Fruit fly (Drosophila melanogaster) whole organism, prepupa: ENCODE data around the gene temp.

Experiments used
- Blimp-1 ChIP-seq: fragments of 200-800 bp; sonication (Bioruptor generic); optimal IDR thresholded peaks from 3 replicates; lab custom pipeline; 2017; ENCODE audit warnings: missing biosample characterization, missing genetic modification characterization, mild to moderate bottlenecking, moderate library complexity, missing genetic modification reagents
- CG10631 ChIP-seq: fragments of 200-800 bp; sonication (Bioruptor generic); optimal IDR thresholded peaks from 2 replicates; lab custom pipeline; 2016; ENCODE audit warnings: missing biosample characterization, missing genetic modification characterization
- CG11294 ChIP-seq: fragments of 200-800 bp; sonication (Bioruptor generic); IDR thresholded peaks from 2 replicates; pipeline ENCODE4 v1.3.6; 2022; ENCODE audit warnings: missing biosample characterization, missing genetic modification characterization
- CG11902 ChIP-seq: fragments of 200-800 bp; sonication (Bioruptor generic); optimal IDR thresholded peaks from 3 replicates; lab custom pipeline; 2016; ENCODE audit warnings: missing biosample characterization, missing genetic modification characterization
- CG15336 ChIP-seq: fragments of 200-800 bp; sonication (Bioruptor generic); IDR thresholded peaks from 2 replicates; pipeline ENCODE4 v1.3.6; 2022; ENCODE audit warnings: missing biosample characterization, missing genetic modification characterization
- CG1621 ChIP-seq: fragments of 200-800 bp; sonication (Bioruptor generic); optimal IDR thresholded peaks from 3 replicates; lab custom pipeline; 2018; ENCODE audit warnings: missing biosample characterization, mild to moderate bottlenecking, missing genetic modification characterization
- CG16779 ChIP-seq: fragments of 200-800 bp; sonication (Bioruptor generic); optimal IDR thresholded peaks from 3 replicates; lab custom pipeline; 2017; ENCODE audit warnings: missing biosample characterization, mild to moderate bottlenecking, missing genetic modification characterization
- CG3032 ChIP-seq: fragments of 200-800 bp; optimal IDR thresholded peaks from 2 replicates; lab custom pipeline; 2019; ENCODE audit warnings: missing biosample characterization, mild to moderate bottlenecking, missing genetic modification characterization, moderate library complexity
- CG31627 ChIP-seq: fragments of 200-800 bp; sonication (Bioruptor generic); optimal IDR thresholded peaks from 3 replicates; lab custom pipeline; 2016; ENCODE audit warnings: missing biosample characterization, missing genetic modification characterization
- CG34406 ChIP-seq: fragments of 200-800 bp; sonication (Bioruptor generic); optimal IDR thresholded peaks from 3 replicates; lab custom pipeline; 2016; ENCODE audit warnings: missing biosample characterization, missing genetic modification characterization
- CG3919 ChIP-seq: fragments of 200-800 bp; sonication (Bioruptor generic); optimal IDR thresholded peaks from 3 replicates; lab custom pipeline; 2016; ENCODE audit warnings: missing biosample characterization, missing genetic modification characterization
- CG4318 ChIP-seq: fragments of 200-800 bp; sonication (Bioruptor generic); optimal IDR thresholded peaks from 3 replicates; lab custom pipeline; 2017; ENCODE audit warnings: missing biosample characterization, mild to moderate bottlenecking, missing genetic modification characterization
- CG6163 ChIP-seq: fragments of 200-800 bp; sonication (Bioruptor generic); IDR thresholded peaks from 3 replicates; pipeline ENCODE4 v1.3.6; 2022; ENCODE audit warnings: missing biosample characterization, missing genetic modification characterization
- CG6276 ChIP-seq: fragments of 200-800 bp; sonication (Bioruptor generic); optimal IDR thresholded peaks from 2 replicates; lab custom pipeline; 2017; ENCODE audit warnings: missing biosample characterization, mild to moderate bottlenecking, missing genetic modification characterization
- CG6792 ChIP-seq: fragments of 200-800 bp; sonication (Bioruptor generic); optimal IDR thresholded peaks from 3 replicates; lab custom pipeline; 2016; ENCODE audit warnings: missing biosample characterization, missing genetic modification characterization
- CG6854 ChIP-seq: fragments of 200-800 bp; sonication (Bioruptor generic); optimal IDR thresholded peaks from 2 replicates; lab custom pipeline; 2017; ENCODE audit warnings: missing biosample characterization, mild to moderate bottlenecking, missing genetic modification characterization
- CG7368 ChIP-seq: fragments of 200-800 bp; sonication (Bioruptor generic); optimal IDR thresholded peaks from 3 replicates; lab custom pipeline; 2016; ENCODE audit warnings: missing biosample characterization, missing genetic modification characterization
- CG8119 ChIP-seq: fragments of 200-800 bp; sonication (Bioruptor generic); IDR thresholded peaks from 3 replicates; pipeline ENCODE4 v1.3.6; 2022; ENCODE audit warnings: missing biosample characterization, missing genetic modification characterization
- CG8319 ChIP-seq: fragments of 200-800 bp; sonication (Bioruptor generic); optimal IDR thresholded peaks from 3 replicates; lab custom pipeline; 2016; ENCODE audit warnings: missing biosample characterization, missing genetic modification characterization
- CG8632 ChIP-seq: fragments of 200-800 bp; sonication (Bioruptor generic); optimal IDR thresholded peaks from 3 replicates; lab custom pipeline; 2016; ENCODE audit warnings: missing biosample characterization, missing genetic modification characterization
- CG9139 ChIP-seq: fragments of 200-800 bp; sonication (Bioruptor generic); optimal IDR thresholded peaks from 3 replicates; lab custom pipeline; 2017; ENCODE audit warnings: missing biosample characterization, mild to moderate bottlenecking, missing genetic modification characterization
- Eip75B ChIP-seq: fragments of 200-800 bp; sonication (Bioruptor generic); optimal IDR thresholded peaks from 3 replicates; lab custom pipeline; 2016; ENCODE audit warnings: missing biosample characterization, missing genetic modification characterization
- Eip93F ChIP-seq: fragments of 200-800 bp; sonication (Bioruptor generic); optimal IDR thresholded peaks from 2 replicates; lab custom pipeline; 2016; ENCODE audit warnings: missing biosample characterization, mild to moderate bottlenecking, missing genetic modification characterization
- Ets21C ChIP-seq: fragments of 200-800 bp; sonication (Bioruptor generic); optimal IDR thresholded peaks from 3 replicates; lab custom pipeline; 2016; ENCODE audit warnings: missing biosample characterization, missing genetic modification characterization
- Ets96B ChIP-seq: fragments of 200-800 bp; optimal IDR thresholded peaks from 2 replicates; lab custom pipeline; 2019; ENCODE audit warnings: missing biosample characterization, mild to moderate bottlenecking, missing genetic modification characterization, moderate library complexity
- Gug ChIP-seq: fragments of 200-800 bp; sonication (Bioruptor generic); IDR thresholded peaks from 2 replicates; pipeline ENCODE4 v1.3.6; 2022; ENCODE audit warnings: missing biosample characterization, missing genetic modification characterization
- Hr39 ChIP-seq: fragments of 200-800 bp; sonication (Bioruptor generic); optimal IDR thresholded peaks from 2 replicates; lab custom pipeline; 2016; ENCODE audit warnings: missing biosample characterization, missing genetic modification characterization
- Hr4 ChIP-seq: fragments of 200-800 bp; sonication (Bioruptor generic); optimal IDR thresholded peaks from 3 replicates; lab custom pipeline; 2016; ENCODE audit warnings: missing biosample characterization, missing genetic modification characterization
- Met ChIP-seq: fragments of 200-800 bp; sonication (Bioruptor generic); optimal IDR thresholded peaks from 3 replicates; lab custom pipeline; 2016; ENCODE audit warnings: missing biosample characterization, missing genetic modification characterization
- Sox102F ChIP-seq: fragments of 200-800 bp; sonication (Bioruptor generic); optimal IDR thresholded peaks from 2 replicates; lab custom pipeline; 2016; ENCODE audit warnings: missing biosample characterization, mild to moderate bottlenecking, missing genetic modification characterization
- Sox14 ChIP-seq: fragments of 200-800 bp; sonication (Bioruptor generic); optimal IDR thresholded peaks from 3 replicates; lab custom pipeline; 2016; ENCODE audit warnings: missing biosample characterization, missing genetic modification characterization
- achi ChIP-seq: fragments of 200-800 bp; sonication (Bioruptor generic); optimal IDR thresholded peaks from 3 replicates; lab custom pipeline; 2016; ENCODE audit warnings: missing biosample characterization, missing genetic modification characterization
- acj6 ChIP-seq: fragments of 200-800 bp; sonication (Bioruptor generic); optimal IDR thresholded peaks from 3 replicates; lab custom pipeline; 2016; ENCODE audit warnings: missing biosample characterization, missing genetic modification characterization
- dac ChIP-seq: fragments of 200-800 bp; sonication (Bioruptor generic); optimal IDR thresholded peaks from 2 replicates; lab custom pipeline; 2017; ENCODE audit warnings: missing biosample characterization, mild to moderate bottlenecking, missing genetic modification characterization
- eg ChIP-seq: fragments of 200-800 bp; sonication (Bioruptor generic); IDR thresholded peaks from 3 replicates; pipeline ENCODE4 v1.3.6; 2022; ENCODE audit warnings: missing biosample characterization, missing genetic modification characterization
- esn ChIP-seq: fragments of 200-800 bp; sonication (Bioruptor generic); optimal IDR thresholded peaks from 2 replicates; lab custom pipeline; 2016; ENCODE audit warnings: missing biosample characterization, mild to moderate bottlenecking, missing genetic modification characterization, moderate library complexity
- fd59A ChIP-seq: fragments of 200-800 bp; sonication (Bioruptor generic); optimal IDR thresholded peaks from 2 replicates; lab custom pipeline; 2017; ENCODE audit warnings: missing biosample characterization, mild to moderate bottlenecking, missing genetic modification characterization, missing genetic modification reagents
- fd85E ChIP-seq: fragments of 200-800 bp; sonication (Bioruptor generic); optimal IDR thresholded peaks from 3 replicates; lab custom pipeline; 2016; ENCODE audit warnings: missing biosample characterization, missing genetic modification characterization
- lz ChIP-seq: fragments of 200-800 bp; sonication (Bioruptor generic); optimal IDR thresholded peaks from 3 replicates; lab custom pipeline; 2016; ENCODE audit warnings: missing biosample characterization, missing genetic modification characterization
- net ChIP-seq: fragments of 200-800 bp; sonication (Bioruptor generic); optimal IDR thresholded peaks from 3 replicates; lab custom pipeline; 2016; ENCODE audit warnings: missing biosample characterization, missing genetic modification characterization
- pdm3 ChIP-seq: fragments of 200-800 bp; sonication (Bioruptor generic); optimal IDR thresholded peaks from 3 replicates; lab custom pipeline; 2016; ENCODE audit warnings: missing biosample characterization, missing genetic modification characterization
- salr ChIP-seq, 2 experiments: fragments of 200-800 bp; sonication (Bioruptor generic); optimal IDR thresholded peaks; 3 replicates each; lab custom pipeline; 2016 to 2018; ENCODE audit warnings: missing biosample characterization in 2 of 2, missing genetic modification characterization in 2 of 2, mild to moderate bottlenecking in 1 of 2
- ss ChIP-seq, 2 experiments: fragments of 200-800 bp; sonication (Bioruptor generic); optimal IDR thresholded peaks; 2 replicates in 1 of 2; 3 replicates in 1 of 2; lab custom pipeline; 2017 to 2018; ENCODE audit warnings: mild to moderate bottlenecking in 2 of 2, missing biosample characterization in 2 of 2, missing genetic modification characterization in 2 of 2, moderate library complexity in 1 of 2
- svp ChIP-seq: fragments of 200-800 bp; sonication (Bioruptor generic); peaks from one replicate; lab custom pipeline; 2016; ENCODE audit warnings: missing biosample characterization, missing genetic modification characterization
- topi ChIP-seq: fragments of 200-800 bp; sonication (Bioruptor generic); optimal IDR thresholded peaks from 3 replicates; lab custom pipeline; 2016; ENCODE audit warnings: missing biosample characterization, missing genetic modification characterization
- vri ChIP-seq: fragments of 200-800 bp; sonication (Bioruptor generic); optimal IDR thresholded peaks from 3 replicates; lab custom pipeline; 2016; ENCODE audit warnings: missing biosample characterization, mild to moderate bottlenecking, missing genetic modification characterization

The temp gene

dm6 chrX:2298708-2299370 lies 36.5 kb upstream of the temp start (continued):
- TF ChIP-seq Gug (GFP tag; lab: Robert Waterston, UW) (peak; percentile 87), topi (peak; percentile 96), CG3032 (tag; lab: Kevin White, UChicago) (peak; percentile 93), CG6163 (GFP tag; lab: Robert Waterston, UW) (peak; percentile 97), CG3919 (GFP tag; lab: Kevin White, UChicago) (peak; percentile 95), Met (GFP tag; lab: Kevin White, UChicago) (peak; percentile 92), dac (GFP tag; lab: Kevin White, UChicago) (peak; percentile 76), CG11294 (GFP tag; lab: Robert Waterston, UW) (peak; percentile 75), net (GFP tag; lab: Kevin White, UChicago) (peak; percentile 93), CG6792 (GFP tag; lab: Kevin White, UChicago) (peak; percentile 91), CG8632 (GFP tag; lab: Kevin White, UChicago) (peak; percentile 91), CG6276 (peak; percentile 79), svp (GFP tag; lab: Kevin White, UChicago) (peak; percentile 97), CG6854 (GFP tag; lab: Kevin White, UChicago) (peak; percentile 91), CG8119 (GFP tag; lab: Robert Waterston, UW) (peak; percentile 85), CG11902 (GFP tag; lab: Kevin White, UChicago) (peak; percentile 76), Sox102F (GFP tag; lab: Kevin White, UChicago) (peak; percentile 93), CG31627 (GFP tag; lab: Kevin White, UChicago) (peak; percentile 86), CG10631 (peak; percentile 89), Eip93F (GFP tag; lab: Kevin White, UChicago) (peak; percentile 81)
- TF ChIP-seq, all 60 proteins: peak for 59

dm6 chrX:2297428-2298200 lies 35.3 kb upstream of the temp start:
- TF ChIP-seq CG15336 (GFP tag; lab: Robert Waterston, UW) (peak; percentile 97), salr (GFP tag; optimal IDR thresholded peaks at IDR 0.05; lab: Kevin White, UChicago) (peak; percentile 88 to 93), Sox102F (GFP tag; lab: Kevin White, UChicago) (peak; percentile 91), CG1621 (tag; lab: Kevin White, UChicago) (peak; percentile 91), eg (peak; percentile 97), Ets21C (GFP tag; lab: Kevin White, UChicago) (peak; percentile 88), fd59A (GFP tag; lab: Kevin White, UChicago) (peak; percentile 88), CG9139 (GFP tag; lab: Kevin White, UChicago) (peak; percentile 76), Hr4 (peak; percentile 99), dac (GFP tag; lab: Kevin White, UChicago) (peak; percentile 97), esn (GFP tag; lab: Kevin White, UChicago) (peak; percentile 90), CG3032 (tag; lab: Kevin White, UChicago) (peak; percentile 91), acj6 (GFP tag; lab: Kevin White, UChicago) (peak; percentile 95), CG7368 (GFP tag; lab: Kevin White, UChicago) (peak; percentile 95), ss (GFP tag; optimal IDR thresholded peaks at IDR 0.05; lab: Kevin White, UChicago) (peak; percentile 70 to 92), pdm3 (GFP tag; lab: Kevin White, UChicago) (peak; percentile 98), achi (peak; percentile 93), CG16779 (tag; lab: Kevin White, UChicago) (peak; percentile 90), fd85E (GFP tag; lab: Kevin White, UChicago) (peak; percentile 72), Ets96B (tag; lab: Kevin White, UChicago) (peak; percentile 91), net (GFP tag; lab: Kevin White, UChicago) (peak; percentile 94), Sox14 (GFP tag; lab: Kevin White, UChicago) (peak; percentile 98), CG6854 (GFP tag; lab: Kevin White, UChicago) (peak; percentile 42), Hr39 (GFP tag; lab: Kevin White, UChicago) (peak; percentile 95), lz (GFP tag; lab: Kevin White, UChicago) (peak; percentile 94), CG4318 (GFP tag; lab: Kevin White, UChicago) (peak; percentile 96), CG34406 (GFP tag; lab: Kevin White, UChicago) (peak; percentile 87), vri (GFP tag; lab: Kevin White, UChicago) (peak; percentile 85), CG6163 (GFP tag; lab: Robert Waterston, UW) (peak; percentile 97), Blimp-1 (GFP tag; lab: Kevin White, UChicago) (peak; percentile 46), Eip75B (GFP tag; lab: Kevin White, UChicago) (peak; percentile 94), Eip93F (GFP tag; lab: Kevin White, UChicago) (peak; percentile 54), CG11294 (GFP tag; lab: Robert Waterston, UW) (peak; percentile 93), CG8319 (GFP tag; lab: Kevin White, UChicago) (peak; percentile 76), CG11902 (GFP tag; lab: Kevin White, UChicago) (peak; percentile 91), CG31627 (GFP tag; lab: Kevin White, UChicago) (peak; percentile 93)
